Worm (Caenorhabditis elegans) whole organism, L2 larva: ENCODE measurements around the gene col-141.

ENCODE experiments used
- C34F6.9 ChIP-seq: fragments of 150-350 bp; optimal IDR thresholded peaks from 2 replicates; lab custom pipeline; 2014; ENCODE audit warnings: missing biosample characterization, missing genetic modification characterization
- F13H6.1 ChIP-seq: sonication (generic microtip); optimal IDR thresholded peaks from 2 replicates; lab custom pipeline; 2016; ENCODE audit warnings: missing genetic modification characterization, missing compliant biosample characterization
- R02D3.7 ChIP-seq: fragments of 150-350 bp; optimal IDR thresholded peaks from 2 replicates; lab custom pipeline; 2014; ENCODE audit warnings: missing biosample characterization, missing genetic modification characterization
- Y55F3AM.14 ChIP-seq: fragments of 200-800 bp; sonication (Bioruptor generic); optimal IDR thresholded peaks from 2 replicates; lab custom pipeline; 2018; ENCODE audit warnings: mild to moderate bottlenecking, missing genetic modification characterization, missing compliant biosample characterization
- ZK546.5 ChIP-seq: sonication (generic microtip); optimal IDR thresholded peaks from 2 replicates; lab custom pipeline; 2017; ENCODE audit warnings: missing biosample characterization, missing genetic modification characterization
- alr-1 ChIP-seq: fragments of 150-350 bp; optimal IDR thresholded peaks from 2 replicates; lab custom pipeline; 2014; ENCODE audit warnings: missing biosample characterization, missing genetic modification characterization
- aly-2 ChIP-seq: fragments of 150-350 bp; optimal IDR thresholded peaks from 2 replicates; lab custom pipeline; 2014; ENCODE audit warnings: missing biosample characterization, missing genetic modification characterization
- ama-1 ChIP-seq: fragments of 150-350 bp; optimal IDR thresholded peaks from 2 replicates; lab custom pipeline; 2018; ENCODE audit warnings: inconsistent platforms
- blmp-1 ChIP-seq: sonication (generic microtip); optimal IDR thresholded peaks from 2 replicates; lab custom pipeline; 2017; ENCODE audit warnings: missing genetic modification characterization, mild to moderate bottlenecking, missing compliant biosample characterization, antibody characterized with exemption, moderate library complexity; ENCODE audit not compliant: insufficient read depth
- ceh-16 ChIP-seq: fragments of 150-350 bp; optimal IDR thresholded peaks from 2 replicates; lab custom pipeline; 2014; ENCODE audit warnings: missing biosample characterization, missing genetic modification characterization
- ceh-82 ChIP-seq: fragments of 150-350 bp; optimal IDR thresholded peaks from 2 replicates; lab custom pipeline; 2014; ENCODE audit warnings: missing biosample characterization, missing genetic modification characterization
- crh-2 ChIP-seq: sonication (generic microtip); optimal IDR thresholded peaks from 2 replicates; lab custom pipeline; 2017; ENCODE audit warnings: missing biosample characterization, missing genetic modification characterization
- dmd-4 ChIP-seq: sonication (generic microtip); optimal IDR thresholded peaks from 2 replicates; lab custom pipeline; 2017; ENCODE audit warnings: missing biosample characterization, missing genetic modification characterization
- egl-27 ChIP-seq: sonication (generic microtip); optimal IDR thresholded peaks from 3 replicates; lab custom pipeline; 2017; ENCODE audit warnings: missing biosample characterization, missing genetic modification reagents, missing genetic modification characterization
- elt-1 ChIP-seq: fragments of 150-350 bp; optimal IDR thresholded peaks from 2 replicates; lab custom pipeline; 2014; ENCODE audit warnings: missing biosample characterization, missing genetic modification characterization
- elt-3 ChIP-seq: sonication (generic microtip); optimal IDR thresholded peaks from 2 replicates; lab custom pipeline; 2017; ENCODE audit warnings: missing biosample characterization, missing genetic modification characterization
- fos-1 ChIP-seq: fragments of 150-350 bp; optimal IDR thresholded peaks from 2 replicates; lab custom pipeline; 2014; ENCODE audit warnings: missing biosample characterization, missing genetic modification characterization
- gmeb-1 ChIP-seq: fragments of 150-350 bp; optimal IDR thresholded peaks from 2 replicates; lab custom pipeline; 2014; ENCODE audit warnings: missing biosample characterization, missing genetic modification characterization
- lin-11 ChIP-seq: fragments of 150-350 bp; sonication (generic microtip); optimal IDR thresholded peaks from 2 replicates; lab custom pipeline; 2014; ENCODE audit warnings: missing biosample characterization, missing genetic modification characterization, inconsistent platforms, mixed read lengths
- lin-13 ChIP-seq: fragments of 150-350 bp; optimal IDR thresholded peaks from 2 replicates; lab custom pipeline; 2014; ENCODE audit warnings: missing biosample characterization, missing genetic modification reagents, missing genetic modification characterization
- lin-39 ChIP-seq: fragments of 150-350 bp; optimal IDR thresholded peaks from 2 replicates; lab custom pipeline; 2014; ENCODE audit warnings: missing biosample characterization, missing genetic modification reagents, missing genetic modification characterization
- lsy-2 ChIP-seq, 2 experiments: fragments of 150-350 bp in 1 of 2; sonication (generic microtip) in 1 of 2; optimal IDR thresholded peaks; 2 replicates each; lab custom pipeline; 2014 to 2017; ENCODE audit warnings: missing biosample characterization in 2 of 2, missing genetic modification characterization in 2 of 2
- mab-5 ChIP-seq: fragments of 150-350 bp; optimal IDR thresholded peaks from 2 replicates; lab custom pipeline; 2014; ENCODE audit warnings: missing biosample characterization, missing genetic modification characterization
- mbf-1 ChIP-seq: sonication (generic microtip); optimal IDR thresholded peaks from 2 replicates; lab custom pipeline; 2017; ENCODE audit warnings: missing biosample characterization, missing genetic modification characterization
- mdl-1 ChIP-seq, 2 experiments: fragments of 150-350 bp in 1 of 2; sonication (generic microtip) in 1 of 2; optimal IDR thresholded peaks; 2 replicates each; lab custom pipeline; 2017; ENCODE audit warnings: missing biosample characterization in 2 of 2, missing genetic modification characterization in 2 of 2
- nhr-10 ChIP-seq: sonication (generic microtip); optimal IDR thresholded peaks from 2 replicates; lab custom pipeline; 2017; ENCODE audit warnings: missing biosample characterization, missing genetic modification characterization
- nhr-11 ChIP-seq: fragments of 150-350 bp; optimal IDR thresholded peaks from 2 replicates; lab custom pipeline; 2014; ENCODE audit warnings: missing biosample characterization, missing genetic modification characterization
- nhr-12 ChIP-seq: fragments of 150-350 bp; optimal IDR thresholded peaks from 2 replicates; lab custom pipeline; 2014; ENCODE audit warnings: missing biosample characterization, missing genetic modification characterization
- nhr-129 ChIP-seq: fragments of 150-350 bp; optimal IDR thresholded peaks from 2 replicates; lab custom pipeline; 2014; ENCODE audit warnings: missing biosample characterization, missing genetic modification characterization
- nhr-21 ChIP-seq: fragments of 150-350 bp; optimal IDR thresholded peaks from 2 replicates; lab custom pipeline; 2014; ENCODE audit warnings: missing biosample characterization, missing genetic modification characterization
- nhr-23 ChIP-seq: fragments of 150-350 bp; optimal IDR thresholded peaks from 2 replicates; lab custom pipeline; 2014; ENCODE audit warnings: missing biosample characterization, missing genetic modification reagents, missing genetic modification characterization
- nhr-237 ChIP-seq: fragments of 150-350 bp; optimal IDR thresholded peaks from 2 replicates; lab custom pipeline; 2014; ENCODE audit warnings: missing biosample characterization, missing genetic modification characterization
- nhr-25 ChIP-seq: fragments of 150-350 bp; sonication (generic microtip); optimal IDR thresholded peaks from 3 replicates; lab custom pipeline; 2014; ENCODE audit warnings: missing biosample characterization, missing genetic modification characterization
- nhr-6 ChIP-seq: fragments of 150-350 bp; optimal IDR thresholded peaks from 2 replicates; lab custom pipeline; 2014; ENCODE audit warnings: missing biosample characterization, missing genetic modification characterization
- nhr-77 ChIP-seq: fragments of 150-350 bp; optimal IDR thresholded peaks from 2 replicates; lab custom pipeline; 2014; ENCODE audit warnings: missing biosample characterization, missing genetic modification characterization
- peb-1 ChIP-seq: fragments of 150-350 bp; optimal IDR thresholded peaks from 2 replicates; lab custom pipeline; 2014; ENCODE audit warnings: missing biosample characterization, missing genetic modification characterization
- sem-4 ChIP-seq: fragments of 150-350 bp; optimal IDR thresholded peaks from 2 replicates; lab custom pipeline; 2014; ENCODE audit warnings: missing biosample characterization, missing genetic modification reagents, missing genetic modification characterization
- skn-1 ChIP-seq: sonication (generic microtip); optimal IDR thresholded peaks from 2 replicates; lab custom pipeline; 2017; ENCODE audit warnings: missing biosample characterization, missing genetic modification characterization
- sma-3 ChIP-seq: sonication (generic microtip); optimal IDR thresholded peaks from 2 replicates; lab custom pipeline; 2016; ENCODE audit warnings: missing genetic modification reagents, missing genetic modification characterization, missing compliant biosample characterization
- sma-9 ChIP-seq, 2 experiments: fragments of 150-350 bp in 1 of 2; sonication (generic microtip) in 1 of 2; optimal IDR thresholded peaks; 2 replicates each; lab custom pipeline; 2014 to 2016; ENCODE audit warnings: missing genetic modification characterization in 2 of 2, mild to moderate bottlenecking in 1 of 2, missing biosample characterization in 1 of 2, missing compliant biosample characterization in 1 of 2, missing genetic modification reagents in 1 of 2, moderate library complexity in 1 of 2
- snpc-4 ChIP-seq: fragments of 150-350 bp; optimal IDR thresholded peaks from 2 replicates; lab custom pipeline; 2014; ENCODE audit warnings: missing biosample characterization, missing genetic modification characterization
- unc-39 ChIP-seq: fragments of 150-350 bp; optimal IDR thresholded peaks from 2 replicates; lab custom pipeline; 2014; ENCODE audit warnings: missing biosample characterization, missing genetic modification characterization
- unc-55 ChIP-seq: fragments of 150-350 bp; sonication (generic microtip); optimal IDR thresholded peaks from 3 replicates; lab custom pipeline; 2014; ENCODE audit warnings: missing biosample characterization, missing genetic modification reagents, missing genetic modification characterization
- unc-62 ChIP-seq: fragments of 150-350 bp; optimal IDR thresholded peaks from 2 replicates; lab custom pipeline; 2014; ENCODE audit warnings: missing biosample characterization, missing genetic modification reagents, missing genetic modification characterization
- zag-1 ChIP-seq: fragments of 150-350 bp; optimal IDR thresholded peaks from 2 replicates; lab custom pipeline; 2014; ENCODE audit warnings: missing biosample characterization, missing genetic modification characterization
- ztf-1 ChIP-seq: fragments of 200-800 bp; sonication (Bioruptor generic); conservative IDR thresholded peaks from 2 replicates; pipeline ENCODE4 v1.3.6; 2022; ENCODE audit warnings: missing genetic modification characterization, missing compliant biosample characterization
- ztf-11 ChIP-seq: sonication (generic microtip); optimal IDR thresholded peaks from 2 replicates; lab custom pipeline; 2017; ENCODE audit warnings: missing biosample characterization, missing genetic modification characterization
- ztf-4 ChIP-seq: fragments of 150-350 bp; optimal IDR thresholded peaks from 2 replicates; lab custom pipeline; 2014; ENCODE audit warnings: missing biosample characterization, missing genetic modification characterization

Gene col-141

ce11 chrV:6878559-6878958 is 49.1 kb downstream of the col-141 start:
- TF ChIP-seq nhr-129 (tag; lab: Kevin White, UChicago), result no peak
- TF ChIP-seq, all 48 proteins: peak for 0

- TF ChIP-seq nhr-237 (tag; lab: Kevin White, UChicago) (no peak), elt-3 (no peak), sem-4 (tag; lab: Kevin White, UChicago) (peak; percentile 61), nhr-77 (tag; lab: Kevin White, UChicago) (no peak), blmp-1 (tag; lab: Kevin White, UChicago) (peak; percentile 38), sma-9 (GFP tag; optimal IDR thresholded peaks at IDR 0.05; lab: Kevin White, UChicago) (peak; percentile 76), sma-9 (tag; optimal IDR thresholded peaks at IDR 0.05; lab: Kevin White, UChicago) (no peak), ztf-1 (GFP tag; lab: Robert Waterston, UW) (no peak), ztf-11 (tag; lab: Kevin White, UChicago) (peak; percentile 7), ceh-82 (tag; lab: Kevin White, UChicago) (peak; percentile 67), nhr-23 (no peak), egl-27 (tag; lab: Kevin White, UChicago) (peak; percentile 64), dmd-4 (tag; lab: Kevin White, UChicago) (no peak), nhr-12 (tag; lab: Kevin White, UChicago) (no peak), zag-1 (tag; lab: Kevin White, UChicago) (peak; percentile 75), lin-13 (GFP tag; lab: Kevin White, UChicago) (peak; percentile 55), aly-2 (tag; lab: Kevin White, UChicago) (no peak), lsy-2 (tag; optimal IDR thresholded peaks at IDR 0.05; lab: Kevin White, UChicago) (peak; percentile 61 to 67), ama-1 (lab: Kevin White, UChicago) (no peak), nhr-21 (tag; lab: Kevin White, UChicago) (peak; percentile 26), mab-5 (peak; percentile 62), mbf-1 (tag; lab: Kevin White, UChicago) (no peak), peb-1 (tag; lab: Kevin White, UChicago) (no peak), ceh-16 (tag; lab: Kevin White, UChicago) (peak; percentile 50), ztf-4 (tag; lab: Kevin White, UChicago) (peak; percentile 36), nhr-129 (tag; lab: Kevin White, UChicago) (peak; percentile 89), elt-1 (tag; lab: Kevin White, UChicago) (no peak), sma-3 (GFP tag; lab: Kevin White, UChicago) (peak; percentile 34), snpc-4 (tag; lab: Kevin White, UChicago) (peak; percentile 34), C34F6.9 (tag; lab: Kevin White, UChicago) (peak; percentile 82), unc-55 (GFP tag; lab: Kevin White, UChicago) (peak; percentile 85), gmeb-1 (peak; percentile 11), unc-62 (no peak), lin-39 (peak; percentile 48), nhr-11 (no peak), alr-1 (no peak), skn-1 (tag; lab: Kevin White, UChicago) (no peak), fos-1 (tag; lab: Kevin White, UChicago) (peak; percentile 67), R02D3.7 (tag; lab: Kevin White, UChicago) (no peak), unc-39 (tag; lab: Kevin White, UChicago) (peak; percentile 56), F13H6.1 (tag; lab: Kevin White, UChicago) (peak; percentile 95), lin-11 (peak; percentile 59), crh-2 (peak; percentile 21), Y55F3AM.14 (GFP tag; lab: Kevin White, UChicago) (peak; percentile 30), ZK546.5 (tag; lab: Kevin White, UChicago) (no peak), nhr-6 (tag; lab: Kevin White, UChicago) (peak; percentile 12), nhr-25 (tag; lab: Kevin White, UChicago) (peak; percentile 56), nhr-10 (tag; lab: Kevin White, UChicago) (peak; percentile 0), mdl-1 (tag; optimal IDR thresholded peaks at IDR 0.05; lab: Kevin White, UChicago) (peak; percentile 51 to 61)
Measured at ce11 chrV:6879490-6879889, 50.0 kb downstream of the col-141 start.
